Worm (Caenorhabditis elegans) whole organism, late embryonic: ENCODE data around the gene W02D7.12.

Source experiments
- ahr-1 ChIP-seq: sonication (generic microtip); optimal IDR thresholded peaks from 2 replicates; lab custom pipeline; 2016; ENCODE audit warnings: missing genetic modification characterization, missing compliant biosample characterization
- ceh-19 ChIP-seq: fragments of 200-800 bp; sonication (Bioruptor generic); optimal IDR thresholded peaks from 2 replicates; lab custom pipeline; 2018; ENCODE audit warnings: mild to moderate bottlenecking, missing genetic modification characterization, missing compliant biosample characterization
- elt-4 ChIP-seq: sonication (generic microtip); optimal IDR thresholded peaks from 2 replicates; lab custom pipeline; 2016; ENCODE audit warnings: missing genetic modification characterization, missing compliant biosample characterization
- fax-1 ChIP-seq: sonication (generic microtip); optimal IDR thresholded peaks from 2 replicates; lab custom pipeline; 2016; ENCODE audit warnings: missing genotype, missing genetic modification characterization, missing compliant biosample characterization
- syd-9 ChIP-seq: sonication (generic microtip); optimal IDR thresholded peaks from 2 replicates; lab custom pipeline; 2016; ENCODE audit warnings: mild to moderate bottlenecking, missing genetic modification characterization, moderate library complexity, missing compliant biosample characterization

The W02D7.12 gene

DNA sequence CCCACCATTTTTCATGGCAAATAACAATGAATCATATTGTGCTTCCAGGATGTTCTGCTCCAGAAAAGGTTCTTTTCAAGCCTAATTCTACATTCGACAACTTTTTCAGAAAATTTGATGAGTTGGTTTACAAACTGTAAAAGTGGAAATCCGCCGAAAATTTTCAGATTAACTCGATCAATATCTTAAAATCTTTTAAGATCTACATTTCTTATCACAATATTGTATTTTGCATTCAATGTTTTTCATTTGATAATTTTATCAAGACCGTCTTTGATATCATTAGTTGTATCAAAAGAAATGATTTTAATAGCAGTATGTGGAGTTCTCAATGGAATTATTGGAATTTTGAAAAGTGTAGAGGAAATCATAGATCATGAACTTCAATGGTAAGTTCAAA, 48.5 kb downstream of the W02D7.12 start, which contains the start of gene F38E1.6:
F38E1.6 (plus strand) TSS at position 301 of the 400 bp plus-strand sequence.
- TF ChIP-seq syd-9 (tag; lab: Kevin White, UChicago) (no peak), elt-4 (tag; lab: Kevin White, UChicago) (no peak), ceh-19 (GFP tag; lab: Kevin White, UChicago) (no peak), fax-1 (tag; lab: Kevin White, UChicago) (no peak), ahr-1 (no peak)
